Worm (Caenorhabditis elegans) whole organism, L4/young adult: ENCODE results near the gene raga-1.

Experiments used
- W03F9.2 ChIP-seq: fragments of 150-350 bp; optimal IDR thresholded peaks from 2 replicates; lab custom pipeline; 2014; ENCODE audit warnings: missing biosample characterization, missing genetic modification characterization
- dao-5 ChIP-seq: sonication (generic microtip); optimal IDR thresholded peaks from 2 replicates; lab custom pipeline; 2016; ENCODE audit warnings: missing genotype, missing genetic modification characterization, moderate library complexity, missing compliant biosample characterization

DNA sequence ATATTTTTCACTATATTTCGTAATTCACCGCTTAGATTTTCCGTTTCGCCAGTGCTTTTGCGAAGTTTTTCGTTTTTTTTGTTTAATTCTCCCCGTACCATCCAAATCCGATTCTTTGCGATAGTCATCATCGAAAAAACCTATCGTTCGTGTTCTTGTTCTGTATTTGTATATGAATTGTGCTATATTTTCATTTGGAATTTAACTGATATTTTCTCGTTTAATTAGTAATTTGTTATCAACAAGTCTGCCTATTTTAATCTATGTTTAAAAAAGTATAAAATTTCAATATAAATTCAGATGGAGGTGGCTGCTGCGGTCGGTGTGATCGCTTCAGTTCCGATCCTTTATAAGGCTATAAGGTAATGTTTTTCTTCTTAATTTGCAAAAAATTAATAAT, 1.4 kb downstream of the raga-1 start, which contains the start of gene samp-1:
- TF ChIP-seq dao-5 (tag; lab: Kevin White, UChicago) (no peak), W03F9.2 (tag; lab: Kevin White, UChicago) (no peak)
